Fruit fly (Drosophila melanogaster) whole organism, pupa: Measurements from ENCODE around the gene Nepl11.

Experiments used
- CG10348 ChIP-seq: fragments of 200-800 bp; sonication (Bioruptor generic); IDR thresholded peaks from 2 replicates; pipeline ENCODE4 v1.3.6; 2022; ENCODE audit warnings: missing biosample characterization, missing genetic modification characterization
- CG12605 ChIP-seq: fragments of 200-800 bp; sonication (Bioruptor generic); IDR thresholded peaks from 2 replicates; pipeline ENCODE4 v1.3.6; 2022; ENCODE audit warnings: missing biosample characterization, missing genetic modification characterization
- CG13204 ChIP-seq: fragments of 200-800 bp; sonication (Bioruptor generic); optimal IDR thresholded peaks from 2 replicates; lab custom pipeline; 2018; ENCODE audit warnings: missing biosample characterization, mild to moderate bottlenecking, missing genetic modification characterization, moderate library complexity
- CG14655 ChIP-seq: fragments of 200-800 bp; sonication (Bioruptor generic); optimal IDR thresholded peaks from 3 replicates; lab custom pipeline; 2017; ENCODE audit warnings: mild to moderate bottlenecking, missing biosample characterization, missing genetic modification reagents, missing genetic modification characterization
- CG15710 ChIP-seq: fragments of 200-800 bp; sonication (Bioruptor generic); optimal IDR thresholded peaks from 2 replicates; lab custom pipeline; 2018; ENCODE audit warnings: missing biosample characterization, mild to moderate bottlenecking, missing genetic modification characterization, moderate library complexity
- CG17806 ChIP-seq: fragments of 200-800 bp; sonication (Bioruptor generic); optimal IDR thresholded peaks from 2 replicates; lab custom pipeline; 2018; ENCODE audit warnings: missing biosample characterization, mild to moderate bottlenecking, missing genetic modification characterization, moderate library complexity
- CG32121 ChIP-seq: fragments of 200-800 bp; sonication (Bioruptor generic); IDR thresholded peaks from 2 replicates; pipeline ENCODE4 v1.3.6; 2022; ENCODE audit warnings: missing biosample characterization, missing genetic modification characterization
- CG34367 ChIP-seq: fragments of 200-800 bp; sonication (Bioruptor generic); optimal IDR thresholded peaks from 2 replicates; lab custom pipeline; 2018; ENCODE audit warnings: missing biosample characterization, mild to moderate bottlenecking, missing genetic modification characterization
- CG4496 ChIP-seq: fragments of 200-800 bp; sonication (Bioruptor generic); IDR thresholded peaks from 3 replicates; pipeline ENCODE4 v1.3.6; 2022; ENCODE audit warnings: missing biosample characterization, missing genetic modification characterization
- CG8159 ChIP-seq: fragments of 200-800 bp; sonication (Bioruptor generic); optimal IDR thresholded peaks from 3 replicates; lab custom pipeline; 2018; ENCODE audit warnings: missing biosample characterization, mild to moderate bottlenecking, missing genetic modification characterization, moderate library complexity
- CG8301 ChIP-seq: fragments of 200-800 bp; sonication (Bioruptor generic); optimal IDR thresholded peaks from 2 replicates; lab custom pipeline; 2018; ENCODE audit warnings: missing biosample characterization, mild to moderate bottlenecking, missing genetic modification characterization
- CG9948 ChIP-seq: fragments of 200-800 bp; sonication (Bioruptor generic); optimal IDR thresholded peaks from 2 replicates; lab custom pipeline; 2018; ENCODE audit warnings: missing biosample characterization, mild to moderate bottlenecking, missing genetic modification characterization, moderate library complexity
- D1 ChIP-seq: fragments of 200-800 bp; sonication (Bioruptor generic); optimal IDR thresholded peaks from 2 replicates; lab custom pipeline; 2018; ENCODE audit warnings: missing biosample characterization, mild to moderate bottlenecking, missing genetic modification characterization, moderate library complexity
- EcR ChIP-seq: fragments of 200-800 bp; sonication (Bioruptor generic); optimal IDR thresholded peaks from 3 replicates; lab custom pipeline; 2019; ENCODE audit warnings: missing biosample characterization, missing genetic modification characterization, mild to moderate bottlenecking, moderate library complexity, missing genetic modification reagents
- Ets98B ChIP-seq: fragments of 200-800 bp; sonication (Bioruptor generic); IDR thresholded peaks from 2 replicates; pipeline ENCODE4 v1.3.6; 2022; ENCODE audit warnings: missing biosample characterization, missing genetic modification characterization
- Pif1A ChIP-seq: fragments of 200-800 bp; sonication (Bioruptor generic); optimal IDR thresholded peaks from 3 replicates; lab custom pipeline; 2016; ENCODE audit warnings: missing biosample characterization, missing genetic modification characterization
- Pif1B ChIP-seq: fragments of 200-800 bp; sonication (Bioruptor generic); optimal IDR thresholded peaks from 3 replicates; lab custom pipeline; 2016; ENCODE audit warnings: missing biosample characterization, missing genetic modification characterization
- Snoo ChIP-seq: fragments of 200-800 bp; sonication (Bioruptor generic); optimal IDR thresholded peaks from 3 replicates; lab custom pipeline; 2017; ENCODE audit warnings: missing biosample characterization, mild to moderate bottlenecking, missing genetic modification characterization, inconsistent platforms
- fd96Ca ChIP-seq: fragments of 200-800 bp; sonication (Bioruptor generic); IDR thresholded peaks from 3 replicates; pipeline ENCODE4 v1.3.6; 2022; ENCODE audit warnings: missing biosample characterization, missing genetic modification characterization
- rn ChIP-seq: fragments of 200-800 bp; sonication (Bioruptor generic); IDR thresholded peaks from 2 replicates; pipeline ENCODE4 v1.3.6; 2022; ENCODE audit warnings: missing biosample characterization, missing genetic modification characterization

The Nepl11 gene

DNA sequence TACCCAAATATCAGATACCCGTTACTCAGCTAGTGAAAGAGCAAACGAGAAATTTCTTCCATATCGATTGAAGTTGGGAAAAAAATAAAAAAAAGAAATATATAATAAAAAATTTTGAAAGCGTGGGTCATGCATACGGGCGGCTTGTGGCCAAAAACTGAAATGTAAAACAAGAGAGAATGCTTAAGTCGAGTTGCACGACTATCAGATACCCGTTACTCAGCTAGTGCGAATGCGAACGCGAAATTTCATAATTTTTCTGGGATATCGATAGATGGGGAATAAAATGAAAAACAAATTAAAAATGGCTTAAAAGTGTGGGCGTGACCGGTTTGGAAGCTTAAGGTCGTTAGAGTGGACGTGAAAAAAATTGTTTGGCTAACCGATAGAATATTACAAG is 26.3 kb downstream of the Nepl11 start:
- TF ChIP-seq Pif1A, result no peak
- no peak for TF ChIP-seq CG14655 (GFP tag; lab: Kevin White, UChicago)
- TF ChIP-seq fd96Ca, result no peak
- TF ChIP-seq CG10348, result no peak
- no peak for TF ChIP-seq Snoo
- TF ChIP-seq CG17806 (tag; lab: Kevin White, UChicago), result no peak
- no peak for TF ChIP-seq rn (GFP tag; lab: Robert Waterston, UW)
- TF ChIP-seq, all 21 proteins: peak for 0

DNA sequence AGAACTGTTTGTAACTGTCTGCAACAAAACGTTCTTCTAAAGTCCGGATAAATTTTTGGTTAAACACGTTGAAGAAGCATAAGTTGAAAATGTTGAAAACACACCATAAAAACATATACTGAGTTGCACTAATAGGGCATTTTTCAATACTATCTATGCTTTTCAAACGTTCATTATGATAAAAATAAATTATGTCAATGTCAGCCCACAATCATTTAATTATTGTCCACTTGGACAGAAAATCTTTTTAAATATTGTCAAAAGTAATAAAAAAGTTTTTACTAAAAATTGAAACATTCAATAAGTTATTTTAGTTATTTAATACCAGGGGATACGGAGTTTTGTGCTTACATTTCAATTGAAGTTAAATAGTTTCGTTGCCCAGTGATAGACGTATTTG is 28.2 kb downstream of the Nepl11 start, which contains the start of gene CG1092:
Gene CG1092 (plus strand): TSS at position 301 of the 400 bp plus-strand sequence.
- no peak for TF ChIP-seq Pif1B (GFP tag; lab: Kevin White, UChicago)
- TF ChIP-seq Ets98B (GFP tag; lab: Robert Waterston, UW), result no peak
- TF ChIP-seq CG13204, result no peak
- TF ChIP-seq EcR (GFP tag; lab: Kevin White, UChicago), result no peak
- no peak for TF ChIP-seq CG17806 (tag; lab: Kevin White, UChicago)

DNA sequence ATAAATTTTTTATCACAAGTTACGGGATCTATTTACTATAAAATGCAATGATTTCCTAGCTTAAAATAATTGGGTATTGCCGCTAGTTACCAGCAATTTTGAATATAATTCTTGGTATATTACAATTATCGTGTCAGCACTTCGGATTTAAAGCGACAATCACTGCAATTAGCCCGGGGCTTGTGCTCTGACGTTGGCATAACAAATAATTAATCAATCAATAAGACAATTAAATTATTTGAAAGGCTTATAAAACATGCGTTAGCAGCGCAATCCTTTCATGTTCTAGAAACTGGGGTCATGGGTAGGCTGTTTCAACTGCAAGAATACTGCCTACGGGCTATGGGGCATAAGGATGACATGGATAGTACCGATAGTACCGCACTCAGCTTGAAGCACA is 38.0 kb downstream of the Nepl11 start, which contains the start of gene Or82a:
Gene Or82a (plus strand): TSS at position 301 of the 400 bp plus-strand sequence.
- TF ChIP-seq Pif1A (no peak), CG32121 (GFP tag; lab: Robert Waterston, UW) (no peak), CG13204 (no peak), CG8159 (tag; lab: Kevin White, UChicago) (no peak), CG15710 (no peak), Snoo (no peak), CG10348 (no peak), rn (GFP tag; lab: Robert Waterston, UW) (no peak), CG14655 (GFP tag; lab: Kevin White, UChicago) (no peak), CG9948 (tag; lab: Kevin White, UChicago) (no peak), Ets98B (GFP tag; lab: Robert Waterston, UW) (no peak), fd96Ca (no peak), EcR (GFP tag; lab: Kevin White, UChicago) (no peak), D1 (no peak), CG8301 (no peak), Pif1B (GFP tag; lab: Kevin White, UChicago) (no peak), CG12605 (GFP tag; lab: Robert Waterston, UW) (no peak)

DNA sequence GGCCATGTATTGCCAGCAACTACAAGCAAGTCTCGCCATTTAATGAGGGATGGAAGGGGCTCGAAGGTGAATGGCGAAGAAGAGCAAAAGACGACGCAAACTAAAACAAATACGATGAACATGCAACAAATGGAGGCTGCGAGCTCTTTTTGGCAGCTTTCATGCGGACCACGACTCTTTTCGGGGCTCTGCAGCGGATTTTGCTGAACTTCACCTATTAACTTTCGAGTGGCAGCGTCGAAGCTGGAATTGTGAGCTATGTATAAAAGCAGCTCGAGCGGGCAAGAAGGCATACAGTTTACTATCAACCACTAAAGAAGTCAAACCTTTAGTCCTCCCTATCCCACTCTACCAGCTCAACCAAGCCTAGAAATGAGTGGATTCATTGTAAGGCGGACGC is 40.2 kb downstream of the Nepl11 start, which contains the start of gene TwdlV:
Gene TwdlV (plus strand): TSS at position 301 of the 400 bp plus-strand sequence.
- TF ChIP-seq CG17806 (tag; lab: Kevin White, UChicago) (no peak), CG10348 (no peak), CG32121 (GFP tag; lab: Robert Waterston, UW) (no peak), Pif1A (no peak), CG15710 (no peak), CG9948 (tag; lab: Kevin White, UChicago) (no peak), Ets98B (GFP tag; lab: Robert Waterston, UW) (no peak)

DNA sequence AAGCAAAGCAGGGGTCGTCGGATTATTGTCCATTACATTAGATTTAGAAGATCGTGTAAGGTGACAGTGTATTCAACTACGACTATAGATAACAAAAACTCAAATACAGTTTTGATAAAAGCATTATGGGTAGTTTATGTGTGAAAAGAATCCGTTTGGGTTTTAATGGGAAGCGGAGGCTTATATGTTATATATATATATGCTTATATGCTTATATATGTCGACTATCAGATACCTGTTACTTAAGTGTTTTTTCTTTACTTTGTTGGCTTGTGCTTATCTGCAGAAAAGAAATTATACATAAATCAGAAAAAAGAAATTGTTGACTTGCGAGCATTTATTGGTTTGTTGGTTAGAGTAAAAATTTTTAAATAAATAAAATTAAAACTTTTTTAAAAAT is 41.7 kb downstream of the Nepl11 start, which contains the start of gene CG14644:
Gene CG14644 (minus strand): TSS at position 101 of the 400 bp plus-strand sequence.
- TF ChIP-seq CG15710 (no peak), CG8301 (no peak), EcR (GFP tag; lab: Kevin White, UChicago) (no peak), CG4496 (no peak)

DNA sequence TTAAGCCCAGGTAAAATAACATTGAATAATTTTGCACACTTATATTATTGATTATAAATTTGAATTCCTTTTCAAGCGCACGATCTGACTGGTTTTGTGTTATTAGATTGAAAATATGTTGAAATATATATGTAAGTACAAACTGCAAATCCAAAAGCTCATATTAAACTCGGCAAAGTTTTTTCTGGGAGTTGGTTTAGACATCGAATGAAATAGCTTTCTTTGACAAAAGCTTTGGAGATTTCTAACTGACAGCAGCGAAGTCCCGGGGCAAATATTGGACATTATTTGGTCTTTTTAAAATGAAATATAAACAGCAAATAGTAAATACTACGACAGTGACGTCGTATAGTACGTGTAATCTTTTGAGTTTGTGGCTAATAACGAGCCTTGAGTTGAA is 43.4 kb downstream of the Nepl11 start, which contains the start of gene TwdlG:
Gene TwdlG (minus strand): TSS at position 101 of the 400 bp plus-strand sequence.
- no peak for TF ChIP-seq CG34367 (tag; lab: Kevin White, UChicago)
- TF ChIP-seq Pif1A, result no peak
- TF ChIP-seq, all 21 proteins: peak for 0

DNA sequence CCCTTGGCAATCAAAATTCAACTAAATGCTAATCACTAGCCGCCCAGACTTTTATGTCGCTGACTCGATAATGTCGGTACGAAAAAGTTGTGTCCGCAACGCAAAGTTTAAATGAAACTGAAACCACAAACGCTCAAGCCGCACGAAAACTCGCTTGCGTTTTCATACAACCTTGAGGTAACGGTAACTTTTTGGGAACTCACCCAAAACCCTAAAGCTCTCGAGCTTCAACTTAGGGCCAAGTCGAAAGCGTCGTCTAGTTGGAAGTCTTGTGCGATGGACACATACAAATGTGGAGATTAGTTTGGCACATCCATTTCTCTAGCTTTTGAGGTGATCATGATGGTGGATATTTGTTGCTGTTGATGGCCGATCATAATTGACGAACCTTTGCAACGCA is 44.7 kb downstream of the Nepl11 start:
- TF ChIP-seq rn (GFP tag; lab: Robert Waterston, UW) (no peak), Pif1B (GFP tag; lab: Kevin White, UChicago) (no peak), CG8159 (tag; lab: Kevin White, UChicago) (no peak), CG10348 (no peak), fd96Ca (no peak), CG14655 (GFP tag; lab: Kevin White, UChicago) (no peak), CG4496 (no peak), CG9948 (tag; lab: Kevin White, UChicago) (no peak), EcR (GFP tag; lab: Kevin White, UChicago) (no peak), CG15710 (no peak), Snoo (no peak), CG8301 (no peak), CG13204 (no peak), CG12605 (GFP tag; lab: Robert Waterston, UW) (no peak), Ets98B (GFP tag; lab: Robert Waterston, UW) (no peak)
- TF ChIP-seq, all 21 proteins: peak for 0

DNA sequence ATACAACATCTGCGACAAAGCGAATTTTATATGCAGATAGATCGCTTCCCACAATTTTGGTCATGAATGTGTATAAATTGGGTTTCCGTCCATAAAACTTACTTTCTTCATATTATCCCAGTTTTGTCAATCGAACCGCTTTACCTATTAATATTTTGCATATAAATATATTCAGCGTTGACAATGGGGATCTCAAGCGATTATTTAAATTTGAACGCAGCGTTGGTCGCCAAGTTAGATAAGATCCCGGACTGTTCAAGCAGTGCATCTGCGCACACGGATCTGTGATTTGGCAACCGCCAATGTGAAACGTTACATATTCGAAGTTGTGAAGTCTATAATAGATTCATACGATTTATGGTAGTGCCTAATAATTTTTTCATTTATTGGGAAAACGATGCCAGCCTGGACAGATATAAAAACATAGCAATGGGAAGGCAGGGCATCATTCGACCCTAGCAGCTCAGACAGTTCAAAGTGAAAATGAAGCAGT is 48.0 kb downstream of the Nepl11 start, which contains the start of gene TwdlF:
Gene TwdlF (plus strand): TSS at position 443 of the 493 bp plus-strand sequence.
- TF ChIP-seq Pif1B (GFP tag; lab: Kevin White, UChicago) (no peak), CG4496 (no peak), CG10348 (no peak)
- TF ChIP-seq, all 21 proteins: peak for 0
